Worm (Caenorhabditis elegans) whole organism, late embryonic: ENCODE results near the gene dars-1.

Source experiments
- ceh-34 ChIP-seq: sonication (generic microtip); optimal IDR thresholded peaks from 2 replicates; lab custom pipeline; 2016; ENCODE audit warnings: mild to moderate bottlenecking, missing genetic modification characterization, missing compliant biosample characterization
- ceh-9 ChIP-seq: sonication (generic microtip); optimal IDR thresholded peaks from 2 replicates; lab custom pipeline; 2016; ENCODE audit warnings: mild to moderate bottlenecking, missing genetic modification characterization, inconsistent platforms, missing compliant biosample characterization
- fax-1 ChIP-seq: sonication (generic microtip); optimal IDR thresholded peaks from 2 replicates; lab custom pipeline; 2016; ENCODE audit warnings: missing genotype, missing genetic modification characterization, missing compliant biosample characterization
- fkh-10 ChIP-seq: fragments of 150-350 bp; optimal IDR thresholded peaks from 2 replicates; lab custom pipeline; 2014; ENCODE audit warnings: missing biosample characterization, missing genetic modification reagents, missing genetic modification characterization
- gmeb-2 ChIP-seq: sonication (generic microtip); optimal IDR thresholded peaks from 2 replicates; lab custom pipeline; 2016; ENCODE audit warnings: missing genetic modification characterization, inconsistent platforms, missing compliant biosample characterization
- hlh-30 ChIP-seq: sonication (generic microtip); optimal IDR thresholded peaks from 2 replicates; lab custom pipeline; 2017; ENCODE audit warnings: antibody characterized with exemption, missing genetic modification characterization, missing compliant biosample characterization; ENCODE audit not compliant: insufficient read depth
- nfya-1 ChIP-seq: sonication (generic microtip); optimal IDR thresholded peaks from 2 replicates; lab custom pipeline; 2017; ENCODE audit warnings: missing genetic modification characterization, mild to moderate bottlenecking, missing compliant biosample characterization, antibody characterized with exemption, moderate library complexity
- nhr-232 ChIP-seq: sonication (generic microtip); optimal IDR thresholded peaks from 2 replicates; lab custom pipeline; 2016; ENCODE audit warnings: missing genetic modification characterization, missing compliant biosample characterization
- npax-4 ChIP-seq: sonication (generic microtip); optimal IDR thresholded peaks from 2 replicates; lab custom pipeline; 2016; ENCODE audit warnings: missing genetic modification characterization, missing compliant biosample characterization
- pha-4 ChIP-seq: fragments of 150-350 bp; optimal IDR thresholded peaks from 2 replicates; lab custom pipeline; 2018; ENCODE audit warnings: missing biosample characterization, missing genetic modification reagents, missing genetic modification characterization
- sox-4 ChIP-seq: sonication (generic microtip); optimal IDR thresholded peaks from 2 replicates; lab custom pipeline; 2017; ENCODE audit warnings: mild to moderate bottlenecking, missing genetic modification characterization, inconsistent platforms, missing compliant biosample characterization
- syd-9 ChIP-seq: sonication (generic microtip); optimal IDR thresholded peaks from 2 replicates; lab custom pipeline; 2016; ENCODE audit warnings: mild to moderate bottlenecking, missing genetic modification characterization, moderate library complexity, missing compliant biosample characterization
- ttx-3 ChIP-seq: sonication (generic microtip); optimal IDR thresholded peaks from 2 replicates; lab custom pipeline; 2016; ENCODE audit warnings: missing genetic modification reagents, missing genetic modification characterization, missing compliant biosample characterization
- unc-3 ChIP-seq, 2 experiments: fragments of 200-800 bp in 1 of 2; sonication (Bioruptor generic) in 1 of 2; sonication (generic microtip) in 1 of 2; conservative IDR thresholded peaks in 1 of 2; optimal IDR thresholded peaks in 1 of 2; 2 replicates each; pipeline versions ENCODE4 v1.3.6 to Lab custom; 2016 to 2022; ENCODE audit warnings: missing compliant biosample characterization in 2 of 2, missing genetic modification characterization in 2 of 2, missing genetic modification reagents in 1 of 2
- unc-55 ChIP-seq: sonication (generic microtip); optimal IDR thresholded peaks from 2 replicates; lab custom pipeline; 2017; ENCODE audit warnings: missing biosample characterization, missing genetic modification reagents, missing genetic modification characterization

dars-1 gene

ce11 chrIII:9443417-9444027 lies 47.5 kb downstream of the dars-1 start, which contains the start of gene pir-2 (continued):
- TF ChIP-seq unc-3 (GFP tag; conservative IDR thresholded peaks at IDR 0.05; lab: Robert Waterston, UW) (peak; percentile 38; the same call in 1 of the 2 replicates), unc-3 (tag; optimal IDR thresholded peaks at IDR 0.05; lab: Kevin White, UChicago) (no peak)
- TF ChIP-seq, all 69 proteins: peak for 22

DNA sequence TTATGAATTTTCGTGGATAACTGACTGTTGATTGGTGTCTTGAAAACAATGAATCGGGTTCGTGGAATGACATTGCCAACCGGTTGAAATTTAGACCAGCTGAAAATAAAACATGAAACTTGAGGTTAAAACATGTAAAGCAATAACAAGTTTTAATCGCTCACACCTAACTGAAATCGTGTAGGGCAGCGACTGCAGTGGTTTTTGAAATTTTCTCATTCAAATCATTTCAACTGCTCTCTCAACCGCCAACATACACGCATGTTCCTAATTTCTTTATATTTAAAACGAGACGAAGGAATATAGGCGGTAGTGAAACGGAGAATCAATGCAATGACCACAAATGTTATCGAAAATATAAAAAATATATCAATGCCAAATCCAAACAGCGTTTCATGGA lies 48.2 kb downstream of the dars-1 start:
- TF ChIP-seq gmeb-2 (no peak), ceh-34 (tag; lab: Kevin White, UChicago) (no peak)

DNA sequence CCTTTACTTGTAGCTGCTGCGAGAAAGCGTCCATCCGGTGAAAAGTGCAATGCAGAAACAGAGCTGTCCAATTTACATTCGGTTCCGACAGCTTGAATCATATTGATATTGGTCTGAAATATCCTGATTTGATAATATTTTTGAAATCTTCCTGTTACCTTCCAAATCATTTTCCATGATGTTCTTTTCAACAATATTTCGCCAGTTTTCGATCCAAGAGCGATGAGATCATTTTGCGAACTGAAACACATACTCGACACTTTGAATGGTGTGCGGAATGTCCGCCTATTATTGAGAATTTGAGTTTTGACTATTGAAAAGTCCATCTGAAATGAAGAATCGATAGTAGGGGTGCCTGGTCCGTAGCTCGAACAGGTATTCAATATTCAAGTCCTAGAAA lies 49.9 kb downstream of the dars-1 start, which contains the start of gene emb-30:
emb-30 (minus strand) TSS at position 328 of the 400 bp plus-strand sequence.
- TF ChIP-seq unc-55 (GFP tag; lab: Kevin White, UChicago) (no peak), syd-9 (tag; lab: Kevin White, UChicago) (no peak), hlh-30 (tag; lab: Kevin White, UChicago) (no peak), ceh-9 (tag; lab: Kevin White, UChicago) (no peak), fax-1 (no peak), sox-4 (tag; lab: Kevin White, UChicago) (no peak), pha-4 (tag; lab: Kevin White, UChicago) (no peak), npax-4 (tag; lab: Kevin White, UChicago) (no peak), ttx-3 (tag; lab: Kevin White, UChicago) (no peak)

DNA sequence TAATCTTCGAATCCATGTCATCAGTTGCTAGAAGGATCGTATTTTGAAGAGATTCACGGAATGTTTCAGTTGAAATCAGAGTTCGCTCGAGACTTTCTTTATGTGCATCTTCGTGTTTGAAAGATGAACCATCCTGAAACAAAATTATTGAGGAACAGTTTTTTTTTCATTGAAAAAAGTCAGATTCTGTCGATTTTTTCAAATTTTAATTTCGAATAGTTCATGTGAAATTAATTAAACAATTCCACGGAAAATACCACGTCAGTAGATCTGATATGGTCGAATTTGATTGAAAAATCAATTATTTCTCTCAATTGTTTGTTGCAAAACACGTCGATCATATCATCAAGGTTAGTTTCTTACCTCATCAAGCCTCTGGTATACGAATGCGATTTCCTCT lies 51.6 kb downstream of the dars-1 start, which contains the start of gene F54C8.1:
F54C8.1 (plus strand) TSS at position 301 of the 400 bp plus-strand sequence.
- TF ChIP-seq nhr-232 = no peak
- TF ChIP-seq fkh-10 = no peak
- TF ChIP-seq nfya-1 (tag; lab: Kevin White, UChicago) = no peak
- TF ChIP-seq, all 69 proteins: peak for 0
